Worm (Caenorhabditis elegans): ENCODE results near the gene Y39B6A.29.
A peak's percentile ranks its signal among the peaks of the same experiment; 100 is the strongest.

- TF ChIP-seq ceh-82 (tag; optimal IDR thresholded peaks at IDR 0.05) (no peak), nhr-76 (tag; optimal IDR thresholded peaks at IDR 0.05) (no peak), R02D3.7 (tag; optimal IDR thresholded peaks at IDR 0.05) (no peak), snpc-4 (tag; optimal IDR thresholded peaks at IDR 0.05) (no peak), elt-1 (tag; optimal IDR thresholded peaks at IDR 0.05) (no peak), fos-1 (tag; optimal IDR thresholded peaks at IDR 0.05) (no peak), ama-1 (optimal IDR thresholded peaks at IDR 0.05) (no peak), nhr-28 (tag; optimal IDR thresholded peaks at IDR 0.05) (no peak), nhr-25 (tag; optimal IDR thresholded peaks at IDR 0.05) (no peak), nhr-12 (tag; optimal IDR thresholded peaks at IDR 0.05) (no peak), elt-2 (tag; optimal IDR thresholded peaks at IDR 0.05) (peak; percentile 57), nhr-237 (tag; optimal IDR thresholded peaks at IDR 0.05) (no peak), skn-1 (tag; optimal IDR thresholded peaks at IDR 0.05) (no peak), unc-39 (tag; optimal IDR thresholded peaks at IDR 0.05) (no peak)
Observed at ce11 chrV:18976539-18976938, 48.0 kb downstream of the Y39B6A.29 start.
